Worm (Caenorhabditis elegans) whole organism, L1 larva: Measurements from ENCODE around the gene unc-47.

ENCODE experiments used
- Y116A8C.19 ChIP-seq: sonication (generic microtip); optimal IDR thresholded peaks from 2 replicates; lab custom pipeline; 2016; ENCODE audit warnings: missing compliant biosample characterization, missing genetic modification characterization, borderline replicate concordance
- aha-1 ChIP-seq: fragments of 150-350 bp; optimal IDR thresholded peaks from 2 replicates; lab custom pipeline; 2014; ENCODE audit warnings: missing biosample characterization, missing genetic modification characterization
- alr-1 ChIP-seq: fragments of 200-800 bp; sonication (Bioruptor generic); optimal IDR thresholded peaks from 2 replicates; lab custom pipeline; 2018; ENCODE audit warnings: borderline replicate concordance, mild to moderate bottlenecking, missing genetic modification characterization, missing compliant biosample characterization
- blmp-1 ChIP-seq: fragments of 150-350 bp; optimal IDR thresholded peaks from 2 replicates; lab custom pipeline; 2014; ENCODE audit warnings: missing biosample characterization, missing genetic modification characterization
- ceh-82 ChIP-seq, 3 experiments: fragments of 150-350 bp in 1 of 3; sonication (generic microtip) in 2 of 3; optimal IDR thresholded peaks; 2 replicates each; lab custom pipeline; 2014 to 2017; ENCODE audit warnings: missing biosample characterization in 3 of 3, missing genetic modification characterization in 3 of 3
- ceh-88 ChIP-seq: fragments of 200-800 bp; sonication (Bioruptor generic); IDR thresholded peaks from 2 replicates; pipeline ENCODE4 v1.3.6; 2022; ENCODE audit warnings: missing genetic modification characterization, missing compliant biosample characterization
- ceh-90 ChIP-seq: sonication (generic microtip); optimal IDR thresholded peaks from 2 replicates; lab custom pipeline; 2016; ENCODE audit warnings: missing genetic modification characterization, missing compliant biosample characterization
- ces-1 ChIP-seq: fragments of 150-350 bp; optimal IDR thresholded peaks from 2 replicates; lab custom pipeline; 2014; ENCODE audit warnings: missing biosample characterization, missing genetic modification reagents, missing genetic modification characterization
- dsc-1 ChIP-seq: sonication (generic microtip); optimal IDR thresholded peaks from 2 replicates; lab custom pipeline; 2016; ENCODE audit warnings: mild to moderate bottlenecking, missing genetic modification characterization, missing compliant biosample characterization
- efl-1 ChIP-seq, 4 experiments: fragments of 150-350 bp; optimal IDR thresholded peaks in 3 of 4; peaks in 1 of 4; 1 replicate in 1 of 4; 2 replicates in 3 of 4; lab custom pipeline; 2014; ENCODE audit warnings: missing biosample characterization in 2 of 4, missing genetic modification characterization in 2 of 4, missing genetic modification reagents in 2 of 4
- efl-3 ChIP-seq: fragments of 200-800 bp; sonication (Bioruptor generic); optimal IDR thresholded peaks from 2 replicates; lab custom pipeline; 2018; ENCODE audit warnings: mild to moderate bottlenecking, missing genetic modification characterization, missing compliant biosample characterization
- elt-2 ChIP-seq: sonication (generic microtip); optimal IDR thresholded peaks from 2 replicates; lab custom pipeline; 2016; ENCODE audit warnings: missing genetic modification characterization, mild to moderate bottlenecking, inconsistent platforms, missing compliant biosample characterization, missing genetic modification reagents
- fkh-4 ChIP-seq: sonication (generic microtip); optimal IDR thresholded peaks from 2 replicates; lab custom pipeline; 2016; ENCODE audit warnings: missing compliant biosample characterization, missing genetic modification characterization, borderline replicate concordance
- fkh-8 ChIP-seq: sonication (generic microtip); optimal IDR thresholded peaks from 2 replicates; lab custom pipeline; 2016; ENCODE audit warnings: mild to moderate bottlenecking, missing genetic modification characterization, missing compliant biosample characterization
- irx-1 ChIP-seq: sonication (generic microtip); optimal IDR thresholded peaks from 2 replicates; lab custom pipeline; 2016; ENCODE audit warnings: missing genetic modification characterization, missing compliant biosample characterization
- isw-1 ChIP-seq: fragments of 200-800 bp; sonication (Bioruptor generic); IDR thresholded peaks from 2 replicates; pipeline ENCODE4 v1.3.6; 2022; ENCODE audit warnings: missing genetic modification characterization, missing compliant biosample characterization
- lin-13 ChIP-seq: fragments of 150-350 bp; optimal IDR thresholded peaks from 2 replicates; lab custom pipeline; 2014; ENCODE audit warnings: missing biosample characterization, missing genetic modification reagents, missing genetic modification characterization
- lin-14 ChIP-seq: fragments of 200-800 bp; sonication (Bioruptor generic); optimal IDR thresholded peaks from 2 replicates; lab custom pipeline; 2018; ENCODE audit warnings: mild to moderate bottlenecking, missing genetic modification characterization, moderate library complexity, missing compliant biosample characterization
- lin-15B ChIP-seq: fragments of 150-350 bp; sonication (generic microtip); optimal IDR thresholded peaks from 3 replicates; lab custom pipeline; 2014; ENCODE audit warnings: missing biosample characterization, missing genetic modification characterization
- lin-35 ChIP-seq, 2 experiments: fragments of 150-350 bp; optimal IDR thresholded peaks; 2 replicates each; lab custom pipeline; 2014; ENCODE audit warnings: missing biosample characterization in 2 of 2, missing genetic modification characterization in 2 of 2, missing genetic modification reagents in 2 of 2
- lsy-2 ChIP-seq, 2 experiments: fragments of 150-350 bp; optimal IDR thresholded peaks; 2 replicates each; lab custom pipeline; 2014; ENCODE audit warnings: missing biosample characterization in 2 of 2, missing genetic modification characterization in 2 of 2
- mab-9 ChIP-seq: fragments of 200-800 bp; sonication (Bioruptor generic); IDR thresholded peaks from 2 replicates; pipeline ENCODE4 v1.3.6; 2022; ENCODE audit warnings: missing genetic modification reagents, missing genetic modification characterization, missing compliant biosample characterization
- mdl-1 ChIP-seq, 2 experiments: fragments of 150-350 bp; optimal IDR thresholded peaks; 2 replicates each; lab custom pipeline; 2014 to 2017; ENCODE audit warnings: missing biosample characterization in 2 of 2, missing genetic modification characterization in 2 of 2, inconsistent platforms in 1 of 2
- mef-2 ChIP-seq: fragments of 150-350 bp; optimal IDR thresholded peaks from 2 replicates; lab custom pipeline; 2014; ENCODE audit warnings: missing biosample characterization, missing genetic modification characterization
- nhr-11 ChIP-seq: fragments of 150-350 bp; optimal IDR thresholded peaks from 2 replicates; lab custom pipeline; 2014; ENCODE audit warnings: missing biosample characterization, missing genetic modification characterization
- nhr-47 ChIP-seq: sonication (generic microtip); optimal IDR thresholded peaks from 2 replicates; lab custom pipeline; 2016; ENCODE audit warnings: mild to moderate bottlenecking, missing genetic modification characterization, moderate library complexity, missing compliant biosample characterization
- nhr-71 ChIP-seq: sonication (generic microtip); optimal IDR thresholded peaks from 2 replicates; lab custom pipeline; 2016; ENCODE audit warnings: mild to moderate bottlenecking, missing genetic modification characterization, moderate library complexity, missing compliant biosample characterization
- nhr-76 ChIP-seq: sonication (generic microtip); optimal IDR thresholded peaks from 2 replicates; lab custom pipeline; 2017; ENCODE audit warnings: missing biosample characterization, missing genetic modification characterization
- nhr-90 ChIP-seq: sonication (generic microtip); optimal IDR thresholded peaks from 2 replicates; lab custom pipeline; 2016; ENCODE audit warnings: mild to moderate bottlenecking, missing genetic modification characterization, missing compliant biosample characterization; ENCODE audit not compliant: poor library complexity
- skn-1 ChIP-seq: fragments of 150-350 bp; optimal IDR thresholded peaks from 2 replicates; lab custom pipeline; 2014; ENCODE audit warnings: missing biosample characterization, missing genetic modification characterization
- snpc-4 ChIP-seq: fragments of 150-350 bp; optimal IDR thresholded peaks from 2 replicates; lab custom pipeline; 2014; ENCODE audit warnings: missing biosample characterization, missing genetic modification characterization
- sox-4 ChIP-seq: sonication (generic microtip); optimal IDR thresholded peaks from 2 replicates; lab custom pipeline; 2016; ENCODE audit warnings: missing genetic modification characterization, missing compliant biosample characterization
- swsn-7 ChIP-seq: sonication (generic microtip); optimal IDR thresholded peaks from 2 replicates; lab custom pipeline; 2016; ENCODE audit warnings: missing genetic modification characterization, missing compliant biosample characterization
- tbx-2 ChIP-seq: sonication (generic microtip); optimal IDR thresholded peaks from 2 replicates; lab custom pipeline; 2016; ENCODE audit warnings: missing genetic modification characterization, missing compliant biosample characterization
- tlp-1 ChIP-seq: fragments of 150-350 bp; optimal IDR thresholded peaks from 2 replicates; lab custom pipeline; 2014; ENCODE audit warnings: missing biosample characterization, missing genetic modification characterization
- unc-62 ChIP-seq: fragments of 150-350 bp; optimal IDR thresholded peaks from 2 replicates; lab custom pipeline; 2014; ENCODE audit warnings: missing biosample characterization, missing genetic modification reagents, missing genetic modification characterization
- unc-98 ChIP-seq: fragments of 200-800 bp; sonication (Bioruptor generic); IDR thresholded peaks from 2 replicates; pipeline ENCODE4 v1.3.6; 2022; ENCODE audit warnings: missing genetic modification characterization, missing compliant biosample characterization
- zag-1 ChIP-seq: fragments of 150-350 bp; optimal IDR thresholded peaks from 2 replicates; lab custom pipeline; 2014; ENCODE audit warnings: missing biosample characterization, missing genetic modification characterization
- zip-4 ChIP-seq: fragments of 200-800 bp; sonication (Bioruptor generic); optimal IDR thresholded peaks from 2 replicates; lab custom pipeline; 2018; ENCODE audit warnings: mild to moderate bottlenecking, missing genetic modification characterization, moderate library complexity, missing compliant biosample characterization
- ztf-11 ChIP-seq, 2 experiments: sonication (generic microtip); optimal IDR thresholded peaks; 2 replicates each; lab custom pipeline; 2016 to 2017; ENCODE audit warnings: missing genetic modification characterization in 2 of 2, missing biosample characterization in 1 of 2, missing compliant biosample characterization in 1 of 2
- ztf-4 ChIP-seq: fragments of 150-350 bp; optimal IDR thresholded peaks from 2 replicates; lab custom pipeline; 2014; ENCODE audit warnings: missing biosample characterization, missing genetic modification characterization

unc-47 gene

DNA sequence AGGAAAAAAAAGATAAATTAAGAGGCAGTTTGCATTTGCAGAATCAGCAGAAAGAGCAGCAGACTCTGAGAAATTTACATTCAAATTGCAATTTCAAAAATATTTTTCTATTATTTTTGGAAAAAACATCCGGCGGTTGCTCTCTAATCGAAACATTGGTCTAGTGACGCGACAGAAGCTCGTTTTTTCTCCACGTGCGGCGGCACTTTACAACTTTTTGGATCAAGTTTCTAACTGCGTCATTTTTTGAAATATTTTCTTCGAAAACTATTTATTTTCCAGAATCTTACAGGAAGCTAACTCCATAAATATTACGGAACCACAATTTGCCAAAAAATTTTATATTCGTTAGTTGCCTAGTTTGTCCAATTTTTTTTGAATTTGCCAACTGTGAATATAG lies 36.1 kb downstream of the unc-47 start:
- TF ChIP-seq elt-2 (no peak), efl-1 (optimal IDR thresholded peaks at IDR 0.05; lab: Kevin White, UChicago) (no peak), efl-1 (GFP tag; optimal IDR thresholded peaks at IDR 0.05 in 1 of 2; lab: Kevin White, UChicago) (peak in 1 of 2 experiments; percentile 53), nhr-71 (tag; lab: Kevin White, UChicago) (peak; percentile 15), aha-1 (no peak)
- TF ChIP-seq, all 84 proteins: peak for 2

DNA sequence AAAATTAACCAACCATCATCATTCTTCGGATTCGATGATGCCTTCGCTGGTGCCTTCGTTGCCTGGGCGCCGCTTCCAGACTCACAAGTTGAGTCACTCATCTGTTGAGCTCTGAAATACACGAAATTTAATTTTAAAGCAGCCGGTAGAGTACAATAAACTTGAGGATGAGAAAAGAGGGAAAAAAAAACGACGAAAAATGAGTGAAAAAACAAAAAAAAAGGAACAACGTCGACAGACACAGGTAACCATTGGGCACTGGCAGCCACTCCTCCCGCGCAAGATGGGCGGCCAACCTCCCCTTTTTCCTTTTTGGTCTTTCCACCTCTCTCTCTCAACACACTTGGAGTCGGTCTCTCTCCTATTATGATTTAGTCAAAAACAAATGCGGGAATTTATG lies 39.4 kb downstream of the unc-47 start, which contains the start of gene K08E5.1:
TSS of gene K08E5.1 (minus strand) at position 101 of the 400 bp plus-strand sequence.
- no peak for TF ChIP-seq zag-1 (tag; lab: Kevin White, UChicago)
- no peak for TF ChIP-seq mab-9
- no peak for TF ChIP-seq ceh-90 (tag; lab: Kevin White, UChicago)
- TF ChIP-seq lin-13 (GFP tag; lab: Kevin White, UChicago), result no peak
- TF ChIP-seq zip-4 (GFP tag; lab: Kevin White, UChicago), result no peak
- no peak for TF ChIP-seq nhr-11 (tag; lab: Kevin White, UChicago)
- no peak for TF ChIP-seq nhr-76 (tag; lab: Kevin White, UChicago)
- no peak for TF ChIP-seq unc-98 (GFP tag; lab: Robert Waterston, UW)
- no peak for TF ChIP-seq ceh-88
- no peak for TF ChIP-seq mef-2
- TF ChIP-seq Y116A8C.19 (tag; lab: Kevin White, UChicago), result no peak
- TF ChIP-seq alr-1 (tag; lab: Kevin White, UChicago), result no peak
- TF ChIP-seq, all 84 proteins: peak for 0

DNA sequence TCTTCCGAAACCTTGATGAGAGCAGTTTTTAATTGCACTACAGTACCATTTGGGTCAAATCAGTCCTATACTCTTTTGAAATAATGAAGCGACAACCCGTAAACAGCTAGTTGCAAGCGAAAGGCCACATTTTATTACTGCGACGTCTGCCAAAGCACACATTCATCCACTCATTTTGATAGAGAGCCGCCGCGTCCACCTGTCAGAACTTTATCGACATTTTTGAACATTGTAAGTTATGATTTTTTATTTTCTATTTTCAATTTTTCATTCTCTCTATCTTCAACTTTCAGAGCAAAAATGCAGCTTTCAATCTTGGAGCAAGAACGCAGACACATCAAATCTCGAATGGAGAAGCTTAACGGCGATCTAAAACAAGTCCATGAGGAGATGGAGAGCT lies 45.3 kb downstream of the unc-47 start, which contains the start of gene K08E5.6:
TSS of gene K08E5.6 (plus strand) at position 301 of the 400 bp plus-strand sequence.
- TF ChIP-seq efl-1 (optimal IDR thresholded peaks at IDR 0.05; lab: Kevin White, UChicago) (no peak), efl-1 (GFP tag; optimal IDR thresholded peaks at IDR 0.05 in 1 of 2; lab: Kevin White, UChicago) (no peak), unc-62 (GFP tag; lab: Kevin White, UChicago) (no peak), ceh-82 (tag; optimal IDR thresholded peaks at IDR 0.05; lab: Kevin White, UChicago) (no peak), nhr-11 (tag; lab: Kevin White, UChicago) (no peak), snpc-4 (tag; lab: Kevin White, UChicago) (no peak), fkh-4 (tag; lab: Kevin White, UChicago) (no peak), isw-1 (no peak), ceh-88 (no peak), efl-3 (GFP tag; lab: Kevin White, UChicago) (no peak)

DNA sequence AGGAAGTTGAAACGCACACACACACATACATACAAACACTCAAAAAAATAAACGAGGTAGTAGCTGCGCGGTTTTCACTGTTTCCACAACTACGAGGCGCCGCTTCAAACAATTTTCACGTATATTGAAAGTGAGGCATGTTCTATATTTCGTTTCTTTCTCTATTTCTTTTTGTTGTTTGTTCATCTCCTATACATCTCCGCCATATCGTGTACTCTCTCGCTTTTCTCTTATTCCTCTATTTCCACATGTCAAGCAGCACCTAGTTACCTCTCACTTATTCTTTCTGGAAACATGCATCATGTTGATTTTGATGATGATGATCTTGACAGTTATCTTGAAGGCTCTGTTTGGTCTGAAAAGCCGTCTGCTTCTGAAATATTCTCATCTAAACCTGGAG lies 49.3 kb downstream of the unc-47 start, which contains the start of gene ZK1128.7:
TSS of gene ZK1128.7 (plus strand) at position 229 of the 400 bp plus-strand sequence.
- no peak for TF ChIP-seq ztf-4 (tag; lab: Kevin White, UChicago)
- TF ChIP-seq lsy-2 (tag; optimal IDR thresholded peaks at IDR 0.05; lab: Kevin White, UChicago), result peak in 1 of 2 experiments; percentile 16
- no peak for TF ChIP-seq lin-15B (tag; lab: Kevin White, UChicago)
- TF ChIP-seq nhr-76 (tag; lab: Kevin White, UChicago), result no peak
- no peak for TF ChIP-seq nhr-47 (tag; lab: Kevin White, UChicago)
- no peak for TF ChIP-seq fkh-4 (tag; lab: Kevin White, UChicago)
- TF ChIP-seq sox-4, result no peak
- no peak for TF ChIP-seq dsc-1 (tag; lab: Kevin White, UChicago)
- TF ChIP-seq skn-1, result no peak
- TF ChIP-seq swsn-7 (tag; lab: Kevin White, UChicago), result no peak
- TF ChIP-seq isw-1, result no peak
- TF ChIP-seq efl-1 (optimal IDR thresholded peaks at IDR 0.05; lab: Kevin White, UChicago), result peak in 1 of 2 experiments; percentile 19
- peak in 1 of 2 experiments; percentile 48 for TF ChIP-seq efl-1 (GFP tag; optimal IDR thresholded peaks at IDR 0.05 in 1 of 2; lab: Kevin White, UChicago)
- no peak for TF ChIP-seq mdl-1 (tag; optimal IDR thresholded peaks at IDR 0.05; lab: Kevin White, UChicago)
- no peak for TF ChIP-seq Y116A8C.19 (tag; lab: Kevin White, UChicago)
- no peak for TF ChIP-seq ces-1 (GFP tag; lab: Kevin White, UChicago)
- peak; percentile 10 for TF ChIP-seq irx-1
- no peak for TF ChIP-seq tlp-1 (tag; lab: Kevin White, UChicago)
- peak; percentile 32 for TF ChIP-seq lin-14 (GFP tag; lab: Kevin White, UChicago)
- TF ChIP-seq nhr-90 (tag; lab: Kevin White, UChicago), result no peak
- TF ChIP-seq lin-35 (GFP tag; optimal IDR thresholded peaks at IDR 0.05; lab: Kevin White, UChicago), result peak in 1 of 2 experiments; percentile 7
- peak; percentile 5 for TF ChIP-seq fkh-8 (tag; lab: Kevin White, UChicago)
- TF ChIP-seq ztf-11 (tag; optimal IDR thresholded peaks at IDR 0.05; lab: Kevin White, UChicago), result no peak
- TF ChIP-seq tbx-2 (tag; lab: Kevin White, UChicago), result no peak
- TF ChIP-seq blmp-1 (tag; lab: Kevin White, UChicago), result peak; percentile 81
